Fruit fly (Drosophila melanogaster) whole organism, embryonic: ENCODE results near the gene CG17027.

Experiments used
- Adf1 ChIP-seq: fragments of 200-800 bp; sonication (Bioruptor generic); IDR thresholded peaks from 2 replicates; pipeline ENCODE4 v1.3.6; 2022; ENCODE audit warnings: missing biosample characterization, missing genetic modification characterization
- Atf6 ChIP-seq: fragments of 200-800 bp; sonication (Bioruptor generic); IDR thresholded peaks from 2 replicates; pipeline ENCODE4 v1.3.6; 2022; ENCODE audit warnings: missing biosample characterization, missing genetic modification characterization
- B-H2 ChIP-seq: fragments of 200-800 bp; sonication (Bioruptor generic); optimal IDR thresholded peaks from 2 replicates; lab custom pipeline; 2018; ENCODE audit warnings: missing biosample characterization, mild to moderate bottlenecking, missing genetic modification characterization
- BtbVII ChIP-seq: fragments of 200-800 bp; sonication (Bioruptor generic); optimal IDR thresholded peaks from 3 replicates; lab custom pipeline; 2017; ENCODE audit warnings: missing biosample characterization, mild to moderate bottlenecking, missing genetic modification characterization
- CG13894 ChIP-seq: fragments of 200-800 bp; sonication (Bioruptor generic); optimal IDR thresholded peaks from 3 replicates; lab custom pipeline; 2018; ENCODE audit warnings: missing biosample characterization, mild to moderate bottlenecking, missing genetic modification characterization, moderate library complexity
- CG2120 ChIP-seq: fragments of 200-800 bp; sonication (Bioruptor generic); optimal IDR thresholded peaks from 3 replicates; lab custom pipeline; 2016; ENCODE audit warnings: missing biosample characterization, missing genetic modification characterization
- CG6175 ChIP-seq: fragments of 200-800 bp; sonication (Bioruptor generic); IDR thresholded peaks from 3 replicates; pipeline ENCODE4 v1.3.6; 2022; ENCODE audit warnings: missing biosample characterization, missing genetic modification characterization
- CG7839 ChIP-seq: fragments of 200-800 bp; sonication (Bioruptor generic); optimal IDR thresholded peaks from 3 replicates; lab custom pipeline; 2018; ENCODE audit warnings: missing biosample characterization, mild to moderate bottlenecking, missing genetic modification characterization, moderate library complexity
- CG8281 ChIP-seq: fragments of 200-800 bp; sonication (Bioruptor generic); optimal IDR thresholded peaks from 2 replicates; lab custom pipeline; 2018; ENCODE audit warnings: missing biosample characterization, mild to moderate bottlenecking, missing genetic modification characterization, moderate library complexity
- CG8924 ChIP-seq: fragments of 200-800 bp; optimal IDR thresholded peaks from 3 replicates; lab custom pipeline; 2019; ENCODE audit warnings: missing biosample characterization, mild to moderate bottlenecking, missing genetic modification characterization, moderate library complexity
- Drgx ChIP-seq: fragments of 200-800 bp; sonication (Bioruptor generic); IDR thresholded peaks from 2 replicates; pipeline ENCODE4 v1.3.6; 2022; ENCODE audit warnings: missing biosample characterization, missing genetic modification characterization
- Eip74EF ChIP-seq, 2 experiments: fragments of 200-800 bp in 1 of 2; fragments of >200 bp in 1 of 2; sonication (Bioruptor generic) in 1 of 2; optimal IDR thresholded peaks; 2 replicates each; lab custom pipeline; 2017 to 2019; ENCODE audit warnings: missing biosample characterization in 2 of 2, missing genetic modification characterization in 2 of 2, mild to moderate bottlenecking in 1 of 2, moderate library complexity in 1 of 2
- Hr51 ChIP-seq, 2 experiments: fragments of 200-800 bp; sonication (Bioruptor generic); optimal IDR thresholded peaks; 2 replicates in 1 of 2; 3 replicates in 1 of 2; lab custom pipeline; 2016 to 2018; ENCODE audit warnings: missing biosample characterization in 2 of 2, missing genetic modification characterization in 2 of 2, mild to moderate bottlenecking in 1 of 2, moderate library complexity in 1 of 2
- MTF-1 ChIP-seq: fragments of 200-800 bp; sonication (Bioruptor generic); optimal IDR thresholded peaks from 2 replicates; lab custom pipeline; 2018; ENCODE audit warnings: missing biosample characterization, mild to moderate bottlenecking, missing genetic modification characterization, borderline replicate concordance
- Med ChIP-seq: fragments of 200-800 bp; sonication (Bioruptor generic); peaks from one replicate; lab custom pipeline; 2016; ENCODE audit warnings: missing biosample characterization, missing genetic modification characterization, mild to moderate bottlenecking, inconsistent platforms, moderate library complexity
- Mrtf ChIP-seq: fragments of 200-800 bp; sonication (Bioruptor generic); IDR thresholded peaks from 3 replicates; pipeline ENCODE4 v1.3.6; 2022; ENCODE audit warnings: missing biosample characterization, missing genetic modification characterization
- Pdp1 ChIP-seq, 2 experiments: fragments of 200-800 bp; sonication (Bioruptor generic); optimal IDR thresholded peaks; 3 replicates each; lab custom pipeline; 2016; ENCODE audit warnings: missing biosample characterization in 2 of 2, missing genetic modification characterization in 2 of 2, mild to moderate bottlenecking in 1 of 2, moderate library complexity in 1 of 2
- Rfx ChIP-seq: fragments of 200-800 bp; sonication (Bioruptor generic); IDR thresholded peaks from 2 replicates; pipeline ENCODE4 v1.3.6; 2022; ENCODE audit warnings: missing biosample characterization, missing genetic modification characterization
- Sox102F ChIP-seq: fragments of 200-800 bp; sonication (Bioruptor generic); optimal IDR thresholded peaks from 2 replicates; lab custom pipeline; 2018; ENCODE audit warnings: missing biosample characterization, mild to moderate bottlenecking, missing genetic modification characterization, moderate library complexity
- Trl ChIP-seq, 3 experiments: fragments of >200 bp in 2 of 3; fragments of 200-800 bp in 1 of 3; sonication (Bioruptor generic) in 1 of 3; optimal IDR thresholded peaks; 2 replicates in 1 of 3; 3 replicates in 2 of 3; lab custom pipeline; 2016 to 2017; ENCODE audit warnings: missing biosample characterization in 1 of 3, missing genetic modification characterization in 1 of 3
- abd-A ChIP-seq: fragments of 200-800 bp; sonication (Bioruptor generic); optimal IDR thresholded peaks from 3 replicates; lab custom pipeline; 2019; ENCODE audit warnings: missing biosample characterization, mild to moderate bottlenecking, missing genetic modification characterization, moderate library complexity
- bsh ChIP-seq, 2 experiments: fragments of 200-800 bp; sonication (Bioruptor generic); optimal IDR thresholded peaks; 2 replicates each; lab custom pipeline; 2017 to 2018; ENCODE audit warnings: mild to moderate bottlenecking in 2 of 2, missing biosample characterization in 2 of 2, missing genetic modification characterization in 2 of 2, moderate library complexity in 1 of 2
- chinmo ChIP-seq: fragments of 200-800 bp; sonication (Bioruptor generic); IDR thresholded peaks from 4 replicates; pipeline ENCODE4 v1.3.6; 2022; ENCODE audit warnings: missing biosample characterization, missing genetic modification characterization; ENCODE audit not compliant: partially characterized antibody
- crc ChIP-seq: fragments of 200-800 bp; sonication (Bioruptor generic); optimal IDR thresholded peaks from 2 replicates; lab custom pipeline; 2016; ENCODE audit warnings: missing biosample characterization, missing genetic modification characterization
- danr ChIP-seq: fragments of 200-800 bp; sonication (Bioruptor generic); IDR thresholded peaks from 2 replicates; pipeline ENCODE4 v1.3.6; 2022; ENCODE audit warnings: missing biosample characterization, missing genetic modification characterization
- dmrt99B ChIP-seq: fragments of 200-800 bp; sonication (Bioruptor generic); optimal IDR thresholded peaks from 2 replicates; lab custom pipeline; 2018; ENCODE audit warnings: missing biosample characterization, mild to moderate bottlenecking, missing genetic modification characterization, moderate library complexity
- lilli ChIP-seq: fragments of 200-800 bp; sonication (Bioruptor generic); optimal IDR thresholded peaks from 3 replicates; lab custom pipeline; 2016; ENCODE audit warnings: missing biosample characterization, missing genetic modification characterization
- nom ChIP-seq: fragments of 200-800 bp; sonication (Bioruptor generic); optimal IDR thresholded peaks from 2 replicates; lab custom pipeline; 2017; ENCODE audit warnings: missing biosample characterization, missing genetic modification characterization, mild to moderate bottlenecking, moderate library complexity, missing genetic modification reagents
- oc ChIP-seq: fragments of 200-800 bp; sonication (Bioruptor generic); optimal IDR thresholded peaks from 2 replicates; lab custom pipeline; 2018; ENCODE audit warnings: missing biosample characterization, mild to moderate bottlenecking, missing genetic modification characterization, moderate library complexity
- pros ChIP-seq: fragments of 200-800 bp; sonication (Bioruptor generic); optimal IDR thresholded peaks from 3 replicates; lab custom pipeline; 2019; ENCODE audit warnings: missing biosample characterization, mild to moderate bottlenecking, missing genetic modification characterization, moderate library complexity
- row ChIP-seq: fragments of 200-800 bp; sonication (Bioruptor generic); IDR thresholded peaks from 3 replicates; pipeline ENCODE4 v1.3.6; 2022; ENCODE audit warnings: missing biosample characterization, missing genetic modification characterization
- sd ChIP-seq: fragments of 200-800 bp; sonication (Bioruptor generic); optimal IDR thresholded peaks from 3 replicates; lab custom pipeline; 2018; ENCODE audit warnings: missing biosample characterization, mild to moderate bottlenecking, missing genetic modification characterization, moderate library complexity
- sens ChIP-seq: fragments of 200-800 bp; sonication (Bioruptor generic); peaks from one replicate; lab custom pipeline; 2016; ENCODE audit warnings: missing biosample characterization, missing genetic modification characterization
- sqz ChIP-seq: fragments of 200-800 bp; sonication (Bioruptor generic); optimal IDR thresholded peaks from 3 replicates; lab custom pipeline; 2018; ENCODE audit warnings: missing biosample characterization, mild to moderate bottlenecking, missing genetic modification characterization
- stc ChIP-seq: fragments of 200-800 bp; sonication (Bioruptor generic); IDR thresholded peaks from 2 replicates; pipeline ENCODE4 v1.3.6; 2022; ENCODE audit warnings: missing biosample characterization, missing genetic modification characterization
- sug ChIP-seq: fragments of 200-800 bp; optimal IDR thresholded peaks from 2 replicates; lab custom pipeline; 2019; ENCODE audit warnings: missing biosample characterization, mild to moderate bottlenecking, missing genetic modification characterization, moderate library complexity
- tx ChIP-seq: fragments of 200-800 bp; sonication (Bioruptor generic); optimal IDR thresholded peaks from 2 replicates; lab custom pipeline; 2016; ENCODE audit warnings: missing biosample characterization, missing genetic modification characterization

Gene CG17027

DNA sequence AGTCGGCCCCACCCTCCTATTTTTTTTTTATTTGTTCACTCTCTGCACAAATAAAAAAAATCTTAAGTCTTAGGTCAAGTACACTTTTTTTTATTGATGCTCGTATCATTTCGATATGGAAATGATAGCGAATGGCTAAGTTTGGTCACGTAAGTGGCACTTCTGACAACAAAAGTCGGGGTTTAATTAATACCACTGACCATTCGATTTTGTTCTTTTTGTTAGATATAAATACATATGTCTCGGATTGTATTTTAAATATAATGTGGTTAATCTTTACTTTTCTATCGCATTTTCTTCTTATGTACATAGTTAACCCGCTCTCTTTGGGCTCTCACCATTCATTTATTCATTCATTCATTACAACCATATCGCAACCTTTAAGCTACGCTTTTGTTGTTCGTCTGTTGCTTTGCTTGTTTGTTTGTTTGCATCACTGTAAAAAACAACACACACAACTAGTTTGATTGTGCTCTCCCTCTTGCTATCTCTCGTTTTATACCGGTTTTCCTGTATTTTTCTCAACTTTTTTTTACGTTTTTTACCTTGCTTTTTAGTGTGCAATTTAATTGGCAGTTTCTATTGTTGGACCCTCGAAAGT lies 22.3 kb downstream of the CG17027 start:
- peak; percentile 14 for TF ChIP-seq abd-A
- TF ChIP-seq crc (GFP tag; lab: Kevin White, UChicago) = peak; percentile 5
- TF ChIP-seq pros (GFP tag; lab: Kevin White, UChicago) = no peak
- TF ChIP-seq chinmo (GFP tag; lab: Robert Waterston, UW) = 0 out of 4 replicates have a peak, but pooled peaks have one; percentile 17
- TF ChIP-seq Pdp1 (GFP tag; optimal IDR thresholded peaks at IDR 0.05; lab: Kevin White, UChicago) = peak in 1 of 2 experiments; percentile 10
- TF ChIP-seq Trl (optimal IDR thresholded peaks at IDR 0.05; lab: Kevin White, UChicago) = peak in 1 of 2 experiments; percentile 18
- TF ChIP-seq Trl (GFP tag; optimal IDR thresholded peaks at IDR 0.05; lab: Kevin White, UChicago) = no peak
- peak; percentile 6 for TF ChIP-seq CG7839 (tag; lab: Kevin White, UChicago)
- no peak for TF ChIP-seq tx (GFP tag; lab: Kevin White, UChicago)
- peak; percentile 5 for TF ChIP-seq dmrt99B (tag; lab: Kevin White, UChicago)
- TF ChIP-seq stc = 0 out of 2 replicates have a peak, but pooled peaks have one; percentile 25
- peak; percentile 61 for TF ChIP-seq BtbVII (GFP tag; lab: Kevin White, UChicago)
- TF ChIP-seq CG2120 (GFP tag; lab: Kevin White, UChicago) = peak; percentile 8
- TF ChIP-seq Adf1 (GFP tag; lab: Robert Waterston, UW) = no peak
- TF ChIP-seq sd (tag; lab: Kevin White, UChicago) = peak; percentile 6
- TF ChIP-seq lilli = peak; percentile 1
- TF ChIP-seq CG8281 (tag; lab: Kevin White, UChicago) = peak; percentile 98
- peak in 1 of 2 experiments; percentile 78 for TF ChIP-seq bsh (GFP tag; optimal IDR thresholded peaks at IDR 0.05; lab: Kevin White, UChicago)
- no peak for TF ChIP-seq danr (GFP tag; lab: Robert Waterston, UW)
- no peak for TF ChIP-seq CG6175 (GFP tag; lab: Robert Waterston, UW)
- TF ChIP-seq oc (tag; lab: Kevin White, UChicago) = peak; percentile 28
- TF ChIP-seq Atf6 (GFP tag; lab: Robert Waterston, UW) = no peak
- peak; percentile 24 for TF ChIP-seq sqz (GFP tag; lab: Kevin White, UChicago)
- TF ChIP-seq Hr51 (GFP tag; optimal IDR thresholded peaks at IDR 0.05; lab: Kevin White, UChicago) = peak in 1 of 2 experiments; percentile 25
- peak; percentile 71 for TF ChIP-seq nom (GFP tag; lab: Kevin White, UChicago)
- TF ChIP-seq Eip74EF (GFP tag; optimal IDR thresholded peaks at IDR 0.05; lab: Kevin White, UChicago) = no peak
- peak; percentile 29; the same call in 1 of the 2 replicates for TF ChIP-seq Drgx
- peak; percentile 72 for TF ChIP-seq Med
- TF ChIP-seq sens = peak; percentile 77
- TF ChIP-seq CG8924 (tag; lab: Kevin White, UChicago) = peak; percentile 19
- no peak for TF ChIP-seq MTF-1 (GFP tag; lab: Kevin White, UChicago)
- no peak for TF ChIP-seq sug (tag; lab: Kevin White, UChicago)
- TF ChIP-seq B-H2 (GFP tag; lab: Kevin White, UChicago) = peak; percentile 32
- TF ChIP-seq row (GFP tag; lab: Robert Waterston, UW) = 0 out of 3 replicates have a peak, but pooled peaks have one; percentile 10
- peak; percentile 4 for TF ChIP-seq CG13894 (tag; lab: Kevin White, UChicago)
- peak; percentile 1 for TF ChIP-seq Sox102F (GFP tag; lab: Kevin White, UChicago)
- TF ChIP-seq Mrtf (GFP tag; lab: Robert Waterston, UW) = no peak
- 0 out of 2 replicates have a peak, but pooled peaks have one; percentile 14 for TF ChIP-seq Rfx
